Fruit fly (Drosophila melanogaster): ENCODE results near the gene Alg10.
A peak's percentile ranks its signal among the peaks of the same experiment; 100 is the strongest.

Gene Alg10

dm6 chr3L:11215244-11216121, 50.7 kb downstream of the Alg10 start (continued):
- TF ChIP-seq Asciz (GFP tag; optimal IDR thresholded peaks at IDR 0.05) (peak; percentile 83), CG10979 (tag; optimal IDR thresholded peaks at IDR 0.05) (peak; percentile 82), Camta (GFP tag; optimal IDR thresholded peaks at IDR 0.05) (peak; percentile 87), CG14667 (GFP tag; IDR thresholded peaks at IDR 0.05) (peak; percentile 86), fd102C (GFP tag; optimal IDR thresholded peaks at IDR 0.05) (no peak), Xbp1 (GFP tag; optimal IDR thresholded peaks at IDR 0.05) (peak; percentile 89), CG11696 (GFP tag; IDR thresholded peaks at IDR 0.05) (peak; percentile 92), CG13894 (tag; optimal IDR thresholded peaks at IDR 0.05) (peak; percentile 76), CHES-1-like (GFP tag; optimal IDR thresholded peaks at IDR 0.05) (peak; percentile 76), Hand (GFP tag; optimal IDR thresholded peaks at IDR 0.05) (peak; percentile 65), NK7.1 (GFP tag; optimal IDR thresholded peaks at IDR 0.05) (peak; percentile 80), sqz (GFP tag; optimal IDR thresholded peaks at IDR 0.05) (peak; percentile 1), pfk (GFP tag; optimal IDR thresholded peaks at IDR 0.05) (peak; percentile 20), CG10959 (GFP tag; IDR thresholded peaks at IDR 0.05) (peak; percentile 79), slou (GFP tag; optimal IDR thresholded peaks at IDR 0.05) (peak; percentile 27), danr (GFP tag; IDR thresholded peaks at IDR 0.05) (peak; percentile 89), Vsx1 (GFP tag; optimal IDR thresholded peaks at IDR 0.05) (peak; percentile 64), sc (optimal IDR thresholded peaks at IDR 0.05) (no peak), sc (GFP tag; optimal IDR thresholded peaks at IDR 0.05) (peak; percentile 71), CG1233 (GFP tag; optimal IDR thresholded peaks at IDR 0.05) (peak; percentile 79), CG32772 (GFP tag; IDR thresholded peaks at IDR 0.05) (peak; percentile 86), Hmx (GFP tag; optimal IDR thresholded peaks at IDR 0.05) (peak; percentile 63), odd (GFP tag; optimal IDR thresholded peaks at IDR 0.05) (peak; percentile 81), CG4617 (GFP tag; optimal IDR thresholded peaks at IDR 0.05; ENCODE audit: borderline replicate concordance) (peak; percentile 63), so (GFP tag; IDR thresholded peaks at IDR 0.05) (peak; percentile 82), CG14965 (GFP tag; optimal IDR thresholded peaks at IDR 0.05; ENCODE audit: borderline replicate concordance) (peak; percentile 65), CG17612 (GFP tag; IDR thresholded peaks at IDR 0.05) (peak; percentile 86), stc (GFP tag; IDR thresholded peaks at IDR 0.05) (peak; percentile 94), gem (tag; optimal IDR thresholded peaks at IDR 0.05) (peak; percentile 92), CG4282 (GFP tag; optimal IDR thresholded peaks at IDR 0.05) (peak; percentile 30), luna (GFP tag; optimal IDR thresholded peaks at IDR 0.05) (peak; percentile 36), cad (GFP tag; optimal IDR thresholded peaks at IDR 0.05) (no peak), Oli (tag; optimal IDR thresholded peaks at IDR 0.05) (peak; percentile 79), CG4360 (GFP tag; IDR thresholded peaks at IDR 0.05) (peak; percentile 68), MBD-R2 (GFP tag; IDR thresholded peaks at IDR 0.05) (peak; percentile 95), CG10366 (GFP tag; IDR thresholded peaks at IDR 0.05) (peak; percentile 83), Poxn (GFP tag; IDR thresholded peaks at IDR 0.05) (peak; percentile 86), CG31365 (tag; optimal IDR thresholded peaks at IDR 0.05) (peak; percentile 67), dmrt11E (tag; optimal IDR thresholded peaks at IDR 0.05) (peak; percentile 52), cg (GFP tag; optimal IDR thresholded peaks at IDR 0.05) (peak; percentile 80), CG11085 (GFP tag; IDR thresholded peaks at IDR 0.05) (peak; percentile 90), CG6765 (GFP tag; optimal IDR thresholded peaks at IDR 0.05) (peak; percentile 89), cwo (GFP tag; optimal IDR thresholded peaks at IDR 0.05) (peak; percentile 81), CG8478 (optimal IDR thresholded peaks at IDR 0.05) (no peak), CG10274 (GFP tag; optimal IDR thresholded peaks at IDR 0.05) (peak; percentile 67), CG30403 (GFP tag; optimal IDR thresholded peaks at IDR 0.05) (peak; percentile 91), BEAF-32 (GFP tag; optimal IDR thresholded peaks at IDR 0.05) (no peak), CG7786 (GFP tag; optimal IDR thresholded peaks at IDR 0.05) (peak; percentile 90), zfh2 (GFP tag; optimal IDR thresholded peaks at IDR 0.05) (peak; percentile 91)

Measured in whole organism, embryonic.